Worm (Caenorhabditis elegans) whole organism, L3 larva: ENCODE results near the gene F08C6.18.

Experiments used
- ceh-28 ChIP-seq: fragments of 150-350 bp; optimal IDR thresholded peaks from 2 replicates; lab custom pipeline; 2014; ENCODE audit warnings: missing biosample characterization, missing genetic modification reagents, missing genetic modification characterization
- fkh-2 ChIP-seq: fragments of 150-350 bp; optimal IDR thresholded peaks from 2 replicates; lab custom pipeline; 2014; ENCODE audit warnings: missing biosample characterization, missing genetic modification reagents, missing genetic modification characterization
- lin-39 ChIP-seq: fragments of 150-350 bp; optimal IDR thresholded peaks from 2 replicates; lab custom pipeline; 2018; ENCODE audit warnings: missing biosample characterization, missing genetic modification reagents, missing genetic modification characterization
- nhr-237 ChIP-seq: fragments of 150-350 bp; optimal IDR thresholded peaks from 2 replicates; lab custom pipeline; 2014; ENCODE audit warnings: missing biosample characterization, missing genetic modification characterization
- nhr-25 ChIP-seq: sonication (generic microtip); optimal IDR thresholded peaks from 2 replicates; lab custom pipeline; 2017; ENCODE audit warnings: missing biosample characterization, missing genetic modification characterization
- nhr-77 ChIP-seq: fragments of 150-350 bp; optimal IDR thresholded peaks from 2 replicates; lab custom pipeline; 2014; ENCODE audit warnings: missing biosample characterization, missing genetic modification characterization
- pha-4 ChIP-seq: fragments of 150-350 bp; optimal IDR thresholded peaks from 2 replicates; lab custom pipeline; 2014; ENCODE audit warnings: missing biosample characterization, missing genetic modification reagents, missing genetic modification characterization
- skn-1 ChIP-seq: fragments of 150-350 bp; optimal IDR thresholded peaks from 2 replicates; lab custom pipeline; 2014; ENCODE audit warnings: missing biosample characterization, missing genetic modification characterization
- unc-39 ChIP-seq: sonication (generic microtip); optimal IDR thresholded peaks from 4 replicates; lab custom pipeline; 2017; ENCODE audit warnings: missing biosample characterization, missing genetic modification characterization
- ztf-11 ChIP-seq: fragments of 150-350 bp; optimal IDR thresholded peaks from 2 replicates; lab custom pipeline; 2014; ENCODE audit warnings: missing biosample characterization, missing genetic modification characterization
- ztf-4 ChIP-seq: fragments of 150-350 bp; optimal IDR thresholded peaks from 2 replicates; lab custom pipeline; 2014; ENCODE audit warnings: missing biosample characterization, missing genetic modification characterization

DNA sequence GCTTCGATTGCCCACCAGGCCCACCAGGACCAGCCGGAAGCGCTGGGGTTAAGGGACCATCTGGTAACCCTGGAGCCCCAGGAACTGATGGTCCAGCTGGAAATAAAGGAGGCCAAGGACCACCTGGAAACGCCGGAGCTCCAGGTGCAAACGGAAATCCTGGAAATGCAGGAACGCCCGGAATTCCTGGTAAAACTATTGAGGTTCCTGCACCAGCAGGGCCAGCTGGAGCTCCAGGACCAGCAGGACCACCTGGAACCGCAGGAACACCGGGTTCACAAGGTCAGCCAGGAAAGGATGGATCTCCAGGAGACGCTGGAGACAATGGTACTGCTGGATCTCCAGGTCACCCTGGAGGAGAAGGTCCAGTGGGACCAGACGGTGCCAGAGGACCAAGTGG, 25.7 kb downstream of the F08C6.18 start:
- TF ChIP-seq nhr-77 (tag; lab: Kevin White, UChicago) (no peak), fkh-2 (tag; lab: Kevin White, UChicago) (no peak), nhr-237 (tag; lab: Kevin White, UChicago) (no peak), ztf-11 (tag; lab: Kevin White, UChicago) (no peak), nhr-25 (tag; lab: Kevin White, UChicago) (no peak), ceh-28 (tag; lab: Kevin White, UChicago) (no peak), pha-4 (tag; lab: Kevin White, UChicago) (no peak), ztf-4 (tag; lab: Kevin White, UChicago) (no peak), skn-1 (no peak), lin-39 (tag; lab: Kevin White, UChicago) (no peak), unc-39 (tag; lab: Kevin White, UChicago) (no peak)
